Worm (Caenorhabditis elegans): Measurements from ENCODE around the gene prp-40.

Gene prp-40

DNA sequence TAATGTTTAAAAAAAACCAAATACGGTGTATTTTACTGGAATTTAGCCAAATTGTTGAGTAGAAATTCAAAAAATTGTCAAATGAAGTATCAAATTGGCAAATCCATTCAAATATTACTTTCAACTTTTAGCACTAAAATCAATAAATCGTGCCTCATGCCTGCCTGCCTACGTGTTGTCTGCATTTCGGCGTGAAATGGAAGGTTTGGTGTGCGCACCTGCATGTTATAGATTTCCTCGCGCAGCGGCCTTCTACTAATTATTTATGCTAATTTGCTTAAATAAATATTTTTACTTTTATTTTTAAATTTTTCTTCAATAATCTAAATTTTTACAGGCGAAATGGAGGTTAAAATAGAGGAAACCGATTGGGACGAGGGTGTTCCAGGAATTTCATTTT, 6.9 kb downstream of the prp-40 start, which contains the start of gene ZK1098.2:
Gene ZK1098.2, plus strand, starts transcription at position 336 of the 400 bp plus-strand sequence.
- TF ChIP-seq hlh-30 (tag; optimal IDR thresholded peaks at IDR 0.05; ENCODE audit: insufficient read depth) (peak; percentile 68), zip-11 (GFP tag; IDR thresholded peaks at IDR 0.05) (no peak), dpl-1 (GFP tag; optimal IDR thresholded peaks at IDR 0.05) (peak; percentile 37), lsy-2 (tag; optimal IDR thresholded peaks at IDR 0.05) (peak in 1 of 2 experiments; percentile 62), dve-1 (tag; optimal IDR thresholded peaks at IDR 0.05; ENCODE audit: insufficient read depth) (peak; percentile 18), hif-1 (tag; optimal IDR thresholded peaks at IDR 0.05) (peak in 1 of 2 experiments; percentile 50), mep-1 (tag; optimal IDR thresholded peaks at IDR 0.05) (peak; percentile 11), saeg-2 (GFP tag; IDR thresholded peaks at IDR 0.05) (no peak), mes-2 (tag; optimal IDR thresholded peaks at IDR 0.05; ENCODE audit: poor library complexity, severe bottlenecking) (peak; percentile 51), lin-38 (GFP tag; IDR thresholded peaks at IDR 0.05) (peak; percentile 51)

DNA sequence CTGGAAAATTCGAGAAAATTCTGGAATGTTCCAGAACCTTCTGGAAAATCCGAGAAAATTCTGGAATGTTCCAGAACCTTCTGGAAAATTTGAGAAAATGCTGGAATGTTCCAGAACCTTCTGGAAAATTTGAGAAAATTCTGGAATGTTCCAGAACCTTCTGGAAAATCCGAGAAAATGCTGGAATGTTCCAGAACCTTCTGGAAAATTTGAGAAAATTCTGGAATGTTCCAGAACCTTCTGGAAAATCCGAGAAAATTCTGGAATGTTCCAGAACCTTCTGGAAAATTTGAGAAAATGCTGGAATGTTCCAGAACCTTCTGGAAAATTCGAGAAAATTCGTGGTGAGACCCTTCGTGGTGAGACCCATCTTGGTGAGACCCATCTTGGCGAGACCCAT, 12.3 kb downstream of the prp-40 start:
- TF ChIP-seq lin-38 (GFP tag; IDR thresholded peaks at IDR 0.05): peak; percentile 29

DNA sequence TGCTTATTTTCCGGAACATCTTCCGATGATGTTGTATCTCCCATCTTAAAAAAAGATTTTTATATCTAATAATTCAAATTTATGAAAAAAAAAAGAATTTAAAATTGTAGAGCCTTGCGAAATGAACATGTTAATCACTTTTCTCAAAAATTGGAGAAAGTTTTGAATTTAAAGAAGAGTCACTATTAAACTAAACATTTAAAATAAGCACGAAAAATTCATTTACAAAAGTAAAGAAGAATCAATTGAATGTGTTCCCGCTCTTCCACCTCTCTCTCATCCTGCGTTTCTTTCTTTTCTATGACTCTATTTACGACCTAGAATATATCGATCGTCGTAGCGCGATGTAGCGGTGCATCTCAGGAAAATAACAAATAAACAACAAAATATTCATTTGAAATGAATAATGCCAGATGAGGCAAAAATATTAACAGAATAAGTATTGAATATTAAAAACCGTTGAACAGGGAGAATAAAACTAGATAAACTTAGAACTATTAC, 16.8 kb downstream of the prp-40 start, which contains the start of gene ZK1098.3:
Gene ZK1098.3, minus strand, starts transcription at position 51 of the 501 bp plus-strand sequence.
- TF ChIP-seq jun-1 (tag; optimal IDR thresholded peaks at IDR 0.05) (no peak), lsy-2 (tag; optimal IDR thresholded peaks at IDR 0.05) (peak in 1 of 2 experiments; percentile 38), ceh-28 (tag; optimal IDR thresholded peaks at IDR 0.05) (peak; percentile 47), nhr-28 (tag; optimal IDR thresholded peaks at IDR 0.05) (peak; percentile 2), dve-1 (tag; optimal IDR thresholded peaks at IDR 0.05; ENCODE audit: insufficient read depth) (no peak), daf-16 (GFP tag; optimal IDR thresholded peaks at IDR 0.05) (no peak), daf-16 (tag; optimal IDR thresholded peaks at IDR 0.05) (peak; percentile 48)

DNA sequence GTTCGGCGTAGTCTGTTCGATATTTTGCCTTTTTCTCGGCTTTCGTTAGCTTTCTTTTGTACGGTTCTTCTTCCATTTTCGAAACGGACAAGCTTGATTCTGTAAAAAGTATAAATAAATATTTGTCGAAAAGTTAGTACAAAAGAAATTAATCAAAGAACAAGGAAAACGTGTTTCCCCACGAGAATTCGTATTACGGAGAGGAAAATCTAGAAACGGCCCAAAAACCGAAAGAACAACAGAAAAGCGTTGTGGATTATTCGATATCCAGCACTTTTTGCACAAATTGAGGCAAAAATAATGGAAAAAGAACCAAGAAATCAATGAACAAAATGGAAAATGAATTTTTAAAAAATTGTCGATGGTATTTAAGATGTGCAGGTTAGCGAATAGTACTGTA, 20.4 kb downstream of the prp-40 start, which contains the start of gene mut-7:
Gene mut-7, minus strand, starts transcription at position 101 of the 400 bp plus-strand sequence.
- TF ChIP-seq unc-39 (tag; optimal IDR thresholded peaks at IDR 0.05): no peak
- TF ChIP-seq lsy-2 (tag; optimal IDR thresholded peaks at IDR 0.05): no peak
- no peak for TF ChIP-seq gei-8 (GFP tag; optimal IDR thresholded peaks at IDR 0.05)
- TF ChIP-seq sdz-12 (GFP tag; optimal IDR thresholded peaks at IDR 0.05): no peak
- no peak for TF ChIP-seq pqm-1 (tag; optimal IDR thresholded peaks at IDR 0.05)
- TF ChIP-seq ceh-20 (GFP tag; IDR thresholded peaks at IDR 0.05): no peak
- TF ChIP-seq D1046.2 (GFP tag; IDR thresholded peaks at IDR 0.05): no peak
- no peak for TF ChIP-seq nhr-76 (tag; optimal IDR thresholded peaks at IDR 0.05)
- no peak for TF ChIP-seq mep-1 (tag; optimal IDR thresholded peaks at IDR 0.05)

DNA sequence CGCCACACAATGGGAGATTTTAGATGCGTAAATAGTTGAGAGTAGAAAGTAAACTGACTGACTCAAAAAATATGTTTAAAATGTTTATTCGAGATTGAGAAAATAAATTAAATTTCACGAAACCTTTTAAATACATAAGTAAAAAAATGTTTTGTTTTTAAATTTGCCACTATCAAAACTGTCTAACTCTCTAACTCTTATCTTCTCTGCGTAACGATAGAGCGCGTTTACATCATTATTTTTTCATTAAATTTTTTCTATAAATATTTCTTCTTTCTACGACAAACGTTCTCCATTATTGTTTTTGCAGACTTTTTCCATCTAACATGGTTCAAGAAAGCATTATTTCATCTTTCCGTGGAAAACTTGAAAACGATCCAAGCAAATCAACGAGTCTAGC, 20.9 kb downstream of the prp-40 start, which contains the start of gene eif-2Balpha:
Gene eif-2Balpha, plus strand, starts transcription at position 304 of the 400 bp plus-strand sequence.
- TF ChIP-seq lin-38 (GFP tag; IDR thresholded peaks at IDR 0.05) (peak; percentile 80), mep-1 (tag; optimal IDR thresholded peaks at IDR 0.05) (peak; percentile 16), dpl-1 (GFP tag; optimal IDR thresholded peaks at IDR 0.05) (peak; percentile 67), lsy-2 (tag; optimal IDR thresholded peaks at IDR 0.05) (peak in 1 of 2 experiments; percentile 84), jun-1 (tag; optimal IDR thresholded peaks at IDR 0.05) (no peak), dmd-9 (GFP tag; IDR thresholded peaks at IDR 0.05) (no peak), nhr-6 (tag; optimal IDR thresholded peaks at IDR 0.05) (no peak), daf-16 (GFP tag; optimal IDR thresholded peaks at IDR 0.05) (no peak), daf-16 (tag; optimal IDR thresholded peaks at IDR 0.05) (peak; percentile 16), hlh-30 (tag; optimal IDR thresholded peaks at IDR 0.05; ENCODE audit: insufficient read depth) (peak; percentile 40)

DNA sequence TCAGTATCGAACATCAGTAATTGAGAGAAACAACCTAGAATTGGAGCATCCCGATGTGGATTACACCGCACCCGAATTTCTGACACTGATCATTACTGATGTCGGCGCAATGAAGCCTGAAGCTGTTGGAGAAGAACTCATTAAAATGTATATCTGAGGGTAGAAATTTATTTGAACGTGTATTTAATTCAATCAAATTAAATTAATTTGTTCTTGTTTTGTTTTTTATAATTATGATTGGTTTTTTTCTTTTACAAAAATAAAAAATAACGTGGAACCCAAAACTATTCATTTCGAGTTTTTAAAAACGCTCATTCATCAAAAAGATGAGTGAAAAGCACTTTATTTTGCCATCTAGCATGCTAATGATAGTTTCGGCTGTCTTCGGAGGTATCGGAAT, 22.2 kb downstream of the prp-40 start, which contains the start of gene ZK1098.9:
Gene ZK1098.9, plus strand, starts transcription at position 301 of the 400 bp plus-strand sequence.
- TF ChIP-seq ztf-7 (tag; optimal IDR thresholded peaks at IDR 0.05) (no peak), hmg-1.1 (GFP tag; IDR thresholded peaks at IDR 0.05) (no peak), hlh-30 (tag; optimal IDR thresholded peaks at IDR 0.05; ENCODE audit: insufficient read depth) (no peak), spr-3 (GFP tag; optimal IDR thresholded peaks at IDR 0.05) (no peak), madf-5 (GFP tag; IDR thresholded peaks at IDR 0.05) (no peak), aly-2 (tag; optimal IDR thresholded peaks at IDR 0.05) (no peak), ces-1 (GFP tag; optimal IDR thresholded peaks at IDR 0.05) (no peak), nhr-28 (tag; optimal IDR thresholded peaks at IDR 0.05) (no peak)
